Fruit fly (Drosophila melanogaster): ENCODE measurements around the gene CG5382.

DNA sequence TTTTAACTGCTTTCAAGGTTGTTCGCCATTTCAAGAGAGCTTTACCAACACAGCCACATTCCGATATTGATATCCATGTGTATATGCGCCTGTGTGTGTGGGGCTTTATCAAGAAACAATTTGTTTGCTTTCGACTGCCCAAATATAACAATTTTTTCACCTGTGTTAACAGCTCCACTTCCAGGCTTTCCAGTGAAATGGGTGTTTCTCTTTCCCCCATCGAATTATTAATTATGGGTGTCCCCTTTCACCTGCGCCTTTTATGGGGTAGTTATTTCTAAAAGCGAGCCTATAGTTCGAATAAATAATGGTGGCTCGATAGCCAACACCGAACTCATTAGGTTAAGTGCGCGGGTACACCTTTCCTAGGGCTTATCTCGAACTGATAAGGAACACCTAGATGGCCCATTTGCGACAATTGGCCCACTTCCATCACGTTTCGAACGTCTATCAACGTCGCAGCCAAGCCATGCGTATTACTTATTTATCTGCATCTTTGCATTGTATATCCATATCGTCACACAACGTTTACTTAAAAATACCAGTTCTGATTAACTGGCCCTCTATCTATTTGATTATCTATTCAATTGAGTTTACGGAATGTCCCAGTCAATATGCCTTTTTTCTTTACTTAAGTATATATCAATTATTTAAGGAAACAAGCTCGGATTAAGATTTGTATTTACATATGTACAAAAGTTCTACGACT is 46.2 kb upstream of the CG5382 start:
- TF ChIP-seq CG8478 (optimal IDR thresholded peaks at IDR 0.05), result no peak
- no peak for TF ChIP-seq psq (optimal IDR thresholded peaks at IDR 0.05)
